Worm (Caenorhabditis elegans): ENCODE measurements around the gene F31E3.12.

F31E3.12 gene

ce11 chrIII:6961167-6961566 lies 8.0 kb upstream of the F31E3.12 start (continued):
- TF ChIP-seq mdl-1 (tag; optimal IDR thresholded peaks at IDR 0.05) (peak in 1 of 2 experiments; percentile 31), alr-1 (tag; optimal IDR thresholded peaks at IDR 0.05; ENCODE audit: borderline replicate concordance) (no peak)

DNA sequence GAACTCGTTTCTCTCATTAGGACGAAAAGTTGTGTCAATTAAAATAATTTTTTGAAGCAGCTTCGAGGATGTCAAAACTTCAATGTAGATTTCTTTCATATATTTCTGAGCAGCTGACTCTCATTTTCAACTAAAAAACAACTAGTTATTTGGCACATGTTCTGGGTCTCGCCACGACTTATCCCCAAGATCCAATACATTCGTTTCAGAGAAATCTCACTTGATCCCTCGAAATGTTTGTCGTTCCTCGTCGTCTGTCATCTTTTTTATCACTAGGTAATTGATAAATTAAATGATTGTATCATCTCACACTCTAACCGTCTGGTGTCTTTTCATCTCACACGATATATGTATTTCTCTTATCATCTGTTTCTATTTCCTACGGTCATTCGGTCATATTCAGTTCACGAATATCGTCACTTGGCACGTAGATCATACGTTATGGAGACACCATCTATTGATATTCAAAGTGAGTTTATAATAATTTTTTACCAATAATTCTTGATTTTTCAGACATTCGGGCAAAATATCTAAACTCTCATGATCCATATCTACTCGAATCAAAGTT lies 7.2 kb upstream of the F31E3.12 start, which contains the start of the genes rpn-6.1 and F57B9.1:
rpn-6.1 (minus strand) TSS at position 65 of the 568 bp plus-strand sequence.
F57B9.1 (plus strand) TSS at position 154 of the 568 bp plus-strand sequence.
- TF ChIP-seq nhr-11 (tag; optimal IDR thresholded peaks at IDR 0.05) (no peak), nhr-12 (tag; optimal IDR thresholded peaks at IDR 0.05) (no peak), C04F5.9 (tag; optimal IDR thresholded peaks at IDR 0.05) (no peak), mab-9 (GFP tag; IDR thresholded peaks at IDR 0.05) (no peak), mdl-1 (tag; optimal IDR thresholded peaks at IDR 0.05) (no peak), lin-13 (GFP tag; optimal IDR thresholded peaks at IDR 0.05) (no peak), pag-3 (tag; optimal IDR thresholded peaks at IDR 0.05; ENCODE audit: borderline replicate concordance, insufficient read depth) (peak; percentile 63), efl-3 (GFP tag; optimal IDR thresholded peaks at IDR 0.05) (no peak), lin-39 (tag; optimal IDR thresholded peaks at IDR 0.05) (no peak), nhr-77 (tag; optimal IDR thresholded peaks at IDR 0.05) (no peak), mef-2 (tag; optimal IDR thresholded peaks at IDR 0.05) (no peak), fos-1 (tag; optimal IDR thresholded peaks at IDR 0.05) (no peak), unc-130 (tag; optimal IDR thresholded peaks at IDR 0.05) (no peak), nhr-47 (tag; optimal IDR thresholded peaks at IDR 0.05) (no peak), nhr-85 (tag) (peak; percentile 49), blmp-1 (tag; optimal IDR thresholded peaks at IDR 0.05) (peak; percentile 38), ceh-82 (tag; optimal IDR thresholded peaks at IDR 0.05) (no peak), elt-2 (tag; optimal IDR thresholded peaks at IDR 0.05) (no peak), F16B12.6 (tag; optimal IDR thresholded peaks at IDR 0.05) (no peak), ces-1 (GFP tag; optimal IDR thresholded peaks at IDR 0.05) (no peak), dpl-1 (GFP tag; optimal IDR thresholded peaks at IDR 0.05) (peak in 1 of 3 experiments; percentile 11), efl-1 (optimal IDR thresholded peaks at IDR 0.05) (peak in 1 of 2 experiments; percentile 4), efl-1 (GFP tag; optimal IDR thresholded peaks at IDR 0.05 in 1 of 2) (peak in 1 of 2 experiments; percentile 68), dsc-1 (tag; optimal IDR thresholded peaks at IDR 0.05) (no peak), lin-35 (GFP tag; optimal IDR thresholded peaks at IDR 0.05) (peak in 1 of 2 experiments; percentile 53), ama-1 (optimal IDR thresholded peaks at IDR 0.05) (no peak), unc-98 (GFP tag; IDR thresholded peaks at IDR 0.05) (no peak), nhr-20 (tag; optimal IDR thresholded peaks at IDR 0.05) (peak; percentile 29), snu-23 (GFP tag; optimal IDR thresholded peaks at IDR 0.05) (peak; percentile 36), unc-30 (tag; optimal IDR thresholded peaks at IDR 0.05) (no peak), ceh-8 (GFP tag; optimal IDR thresholded peaks at IDR 0.05) (no peak), fkh-8 (tag; optimal IDR thresholded peaks at IDR 0.05) (no peak), skn-1 (tag; optimal IDR thresholded peaks at IDR 0.05) (no peak), grh-1 (GFP tag; IDR thresholded peaks at IDR 0.05) (no peak), lin-14 (GFP tag; optimal IDR thresholded peaks at IDR 0.05) (peak; percentile 40), elt-3 (tag; optimal IDR thresholded peaks at IDR 0.05) (peak in 2 of 6 experiments; percentile 66 to 73), fkh-10 (GFP tag; optimal IDR thresholded peaks at IDR 0.05) (no peak), swsn-7 (tag; optimal IDR thresholded peaks at IDR 0.05) (no peak), snpc-4 (tag; optimal IDR thresholded peaks at IDR 0.05) (no peak), xbp-1 (tag; optimal IDR thresholded peaks at IDR 0.05) (no peak), egl-13 (tag; optimal IDR thresholded peaks at IDR 0.05) (no peak), hpl-2 (GFP tag; optimal IDR thresholded peaks at IDR 0.05) (no peak), ceh-90 (tag; optimal IDR thresholded peaks at IDR 0.05) (no peak), zip-4 (GFP tag; optimal IDR thresholded peaks at IDR 0.05) (no peak), unc-62 (GFP tag; optimal IDR thresholded peaks at IDR 0.05) (no peak), jun-1 (tag; optimal IDR thresholded peaks at IDR 0.05) (no peak), nhr-90 (tag; optimal IDR thresholded peaks at IDR 0.05; ENCODE audit: poor library complexity) (peak; percentile 6), Y116A8C.19 (tag; optimal IDR thresholded peaks at IDR 0.05; ENCODE audit: borderline replicate concordance) (no peak), rnt-1 (tag; optimal IDR thresholded peaks at IDR 0.05) (no peak), tbx-2 (tag; optimal IDR thresholded peaks at IDR 0.05) (no peak)

Measured in whole organism, L1 larva.